Worm (Caenorhabditis elegans) whole organism, L1 larva: Measurements from ENCODE around the gene Y94H6A.7.

Experiments used
- C34B4.2 ChIP-seq: sonication (generic microtip); optimal IDR thresholded peaks from 2 replicates; lab custom pipeline; 2017; ENCODE audit warnings: mild to moderate bottlenecking, missing genetic modification characterization, missing compliant biosample characterization
- aha-1 ChIP-seq: fragments of 150-350 bp; optimal IDR thresholded peaks from 2 replicates; lab custom pipeline; 2014; ENCODE audit warnings: missing biosample characterization, missing genetic modification characterization
- aly-2 ChIP-seq: fragments of 150-350 bp; optimal IDR thresholded peaks from 2 replicates; lab custom pipeline; 2014; ENCODE audit warnings: missing biosample characterization, missing genetic modification characterization
- ceh-63 ChIP-seq: fragments of 200-800 bp; sonication (Bioruptor generic); optimal IDR thresholded peaks from 2 replicates; lab custom pipeline; 2018; ENCODE audit warnings: mild to moderate bottlenecking, missing genetic modification characterization, missing compliant biosample characterization
- ceh-82 ChIP-seq, 3 experiments: fragments of 150-350 bp in 1 of 3; sonication (generic microtip) in 2 of 3; optimal IDR thresholded peaks; 2 replicates each; lab custom pipeline; 2014 to 2017; ENCODE audit warnings: missing biosample characterization in 3 of 3, missing genetic modification characterization in 3 of 3
- ceh-88 ChIP-seq: fragments of 200-800 bp; sonication (Bioruptor generic); IDR thresholded peaks from 2 replicates; pipeline ENCODE4 v1.3.6; 2022; ENCODE audit warnings: missing genetic modification characterization, missing compliant biosample characterization
- ceh-90 ChIP-seq: sonication (generic microtip); optimal IDR thresholded peaks from 2 replicates; lab custom pipeline; 2016; ENCODE audit warnings: missing genetic modification characterization, missing compliant biosample characterization
- ces-1 ChIP-seq: fragments of 150-350 bp; optimal IDR thresholded peaks from 2 replicates; lab custom pipeline; 2014; ENCODE audit warnings: missing biosample characterization, missing genetic modification reagents, missing genetic modification characterization
- dpl-1 ChIP-seq, 3 experiments: fragments of 150-350 bp in 2 of 3; sonication (generic microtip) in 1 of 3; optimal IDR thresholded peaks; 2 replicates each; lab custom pipeline; 2014 to 2017; ENCODE audit warnings: missing biosample characterization in 3 of 3, missing genetic modification characterization in 3 of 3, missing genetic modification reagents in 3 of 3
- efl-1 ChIP-seq, 4 experiments: fragments of 150-350 bp; optimal IDR thresholded peaks in 3 of 4; peaks in 1 of 4; 1 replicate in 1 of 4; 2 replicates in 3 of 4; lab custom pipeline; 2014; ENCODE audit warnings: missing biosample characterization in 2 of 4, missing genetic modification characterization in 2 of 4, missing genetic modification reagents in 2 of 4
- efl-3 ChIP-seq: fragments of 200-800 bp; sonication (Bioruptor generic); optimal IDR thresholded peaks from 2 replicates; lab custom pipeline; 2018; ENCODE audit warnings: mild to moderate bottlenecking, missing genetic modification characterization, missing compliant biosample characterization
- egl-27 ChIP-seq, 2 experiments: fragments of 150-350 bp in 1 of 2; sonication (generic microtip); optimal IDR thresholded peaks; 3 replicates each; lab custom pipeline; 2017 to 2018; ENCODE audit warnings: missing biosample characterization in 2 of 2, missing genetic modification characterization in 2 of 2, missing genetic modification reagents in 2 of 2
- elt-2 ChIP-seq: sonication (generic microtip); optimal IDR thresholded peaks from 2 replicates; lab custom pipeline; 2016; ENCODE audit warnings: missing genetic modification characterization, mild to moderate bottlenecking, inconsistent platforms, missing compliant biosample characterization, missing genetic modification reagents
- fkh-8 ChIP-seq: sonication (generic microtip); optimal IDR thresholded peaks from 2 replicates; lab custom pipeline; 2016; ENCODE audit warnings: mild to moderate bottlenecking, missing genetic modification characterization, missing compliant biosample characterization
- fos-1 ChIP-seq: fragments of 150-350 bp; optimal IDR thresholded peaks from 2 replicates; lab custom pipeline; 2014; ENCODE audit warnings: missing biosample characterization, missing genetic modification characterization
- irx-1 ChIP-seq: sonication (generic microtip); optimal IDR thresholded peaks from 2 replicates; lab custom pipeline; 2016; ENCODE audit warnings: missing genetic modification characterization, missing compliant biosample characterization
- lin-14 ChIP-seq: fragments of 200-800 bp; sonication (Bioruptor generic); optimal IDR thresholded peaks from 2 replicates; lab custom pipeline; 2018; ENCODE audit warnings: mild to moderate bottlenecking, missing genetic modification characterization, moderate library complexity, missing compliant biosample characterization
- lin-15B ChIP-seq: fragments of 150-350 bp; sonication (generic microtip); optimal IDR thresholded peaks from 3 replicates; lab custom pipeline; 2014; ENCODE audit warnings: missing biosample characterization, missing genetic modification characterization
- lin-35 ChIP-seq, 2 experiments: fragments of 150-350 bp; optimal IDR thresholded peaks; 2 replicates each; lab custom pipeline; 2014; ENCODE audit warnings: missing biosample characterization in 2 of 2, missing genetic modification characterization in 2 of 2, missing genetic modification reagents in 2 of 2
- lsy-2 ChIP-seq, 2 experiments: fragments of 150-350 bp; optimal IDR thresholded peaks; 2 replicates each; lab custom pipeline; 2014; ENCODE audit warnings: missing biosample characterization in 2 of 2, missing genetic modification characterization in 2 of 2
- nhr-71 ChIP-seq: sonication (generic microtip); optimal IDR thresholded peaks from 2 replicates; lab custom pipeline; 2016; ENCODE audit warnings: mild to moderate bottlenecking, missing genetic modification characterization, moderate library complexity, missing compliant biosample characterization
- nhr-85 ChIP-seq: sonication (generic microtip); peaks from one replicate; lab custom pipeline; 2016; ENCODE audit warnings: missing genetic modification characterization, inconsistent platforms, missing compliant biosample characterization
- skn-1 ChIP-seq: fragments of 150-350 bp; optimal IDR thresholded peaks from 2 replicates; lab custom pipeline; 2014; ENCODE audit warnings: missing biosample characterization, missing genetic modification characterization
- swsn-7 ChIP-seq: sonication (generic microtip); optimal IDR thresholded peaks from 2 replicates; lab custom pipeline; 2016; ENCODE audit warnings: missing genetic modification characterization, missing compliant biosample characterization
- tbx-2 ChIP-seq: sonication (generic microtip); optimal IDR thresholded peaks from 2 replicates; lab custom pipeline; 2016; ENCODE audit warnings: missing genetic modification characterization, missing compliant biosample characterization
- tlp-1 ChIP-seq: fragments of 150-350 bp; optimal IDR thresholded peaks from 2 replicates; lab custom pipeline; 2014; ENCODE audit warnings: missing biosample characterization, missing genetic modification characterization
- unc-86 ChIP-seq: sonication (generic microtip); optimal IDR thresholded peaks from 2 replicates; lab custom pipeline; 2016; ENCODE audit warnings: missing genetic modification characterization, missing compliant biosample characterization
- vab-15 ChIP-seq: sonication (generic microtip); optimal IDR thresholded peaks from 2 replicates; lab custom pipeline; 2017; ENCODE audit warnings: missing genotype, mild to moderate bottlenecking, missing genetic modification characterization, missing compliant biosample characterization
- xbp-1 ChIP-seq: sonication (generic microtip); optimal IDR thresholded peaks from 2 replicates; lab custom pipeline; 2016; ENCODE audit warnings: missing genetic modification characterization, missing compliant biosample characterization

Y94H6A.7 gene

DNA sequence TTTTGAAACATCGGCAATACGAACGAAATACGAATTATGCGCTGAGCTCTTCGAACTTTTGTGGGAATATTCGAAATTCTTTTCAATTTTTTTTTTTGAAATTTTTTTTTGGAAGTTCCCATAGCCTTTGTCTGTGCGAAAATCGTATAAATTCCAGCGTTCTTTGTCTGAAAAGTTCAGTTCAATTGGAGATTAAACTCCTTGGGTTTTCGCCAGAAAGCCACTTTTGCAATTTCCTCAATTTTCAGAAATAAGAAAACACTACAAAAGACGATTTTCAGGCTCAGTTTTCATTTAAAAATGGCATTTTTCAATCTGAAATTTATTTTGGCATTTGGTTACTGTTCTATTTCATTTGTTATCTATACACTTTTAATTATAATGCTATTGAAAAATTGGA, 42.8 kb upstream of the Y94H6A.7 start, which contains the start of gene Y54G2A.38:
TSS of gene Y54G2A.38 (plus strand) at position 301 of the 400 bp plus-strand sequence.
- TF ChIP-seq fos-1: no peak
- TF ChIP-seq irx-1 (tag; lab: Kevin White, UChicago): no peak

DNA sequence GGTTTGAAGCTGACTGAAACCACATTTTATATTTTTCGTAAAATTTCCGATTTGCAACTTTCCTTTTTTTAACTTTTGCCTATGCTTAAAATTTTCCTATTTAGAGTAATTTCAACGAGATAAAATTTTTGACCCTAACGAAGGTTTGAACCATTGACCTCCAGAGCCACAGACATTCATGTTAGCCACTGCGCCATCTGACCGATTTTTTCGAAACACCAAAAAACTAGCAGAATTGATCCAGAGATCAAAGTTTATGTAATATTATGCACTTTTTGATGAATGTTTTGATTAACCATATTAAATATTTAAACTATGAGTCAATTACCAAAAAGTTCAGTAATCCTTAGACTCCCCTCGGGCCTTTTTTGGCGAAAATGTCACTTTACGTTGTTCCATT, 41.7 kb upstream of the Y94H6A.7 start:
- no peak for TF ChIP-seq unc-86 (tag; lab: Kevin White, UChicago)
- no peak for TF ChIP-seq lin-15B (tag; lab: Kevin White, UChicago)
- TF ChIP-seq ceh-90 (tag; lab: Kevin White, UChicago): no peak
- no peak for TF ChIP-seq C34B4.2 (tag; lab: Kevin White, UChicago)
- TF ChIP-seq efl-3 (GFP tag; lab: Kevin White, UChicago): no peak
- TF ChIP-seq xbp-1 (tag; lab: Kevin White, UChicago): no peak
- TF ChIP-seq ceh-82 (tag; optimal IDR thresholded peaks at IDR 0.05; lab: Kevin White, UChicago): no peak

DNA sequence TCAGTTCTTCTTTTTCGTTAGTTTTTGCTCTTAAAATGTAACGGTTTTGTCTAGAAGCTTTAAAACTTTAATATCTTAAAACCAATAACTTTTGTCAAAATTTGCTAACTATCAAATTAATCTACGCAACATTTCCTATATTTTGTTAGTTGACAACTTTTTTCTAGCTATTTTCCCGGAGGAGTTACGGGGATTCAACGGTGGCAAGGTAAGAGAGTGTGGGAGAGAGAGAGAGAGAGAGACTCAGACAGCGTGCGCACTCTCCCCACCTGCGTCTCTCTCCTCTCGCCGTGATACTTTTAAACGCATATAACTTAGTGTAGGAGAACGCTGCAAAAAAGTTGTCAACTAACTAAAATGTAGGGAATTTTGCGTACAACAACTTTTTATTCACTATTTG, 37.2 kb upstream of the Y94H6A.7 start:
- TF ChIP-seq efl-1 (optimal IDR thresholded peaks at IDR 0.05; lab: Kevin White, UChicago) (no peak), efl-1 (GFP tag; optimal IDR thresholded peaks at IDR 0.05 in 1 of 2; lab: Kevin White, UChicago) (peak in 1 of 2 experiments; percentile 91), tlp-1 (no peak)

DNA sequence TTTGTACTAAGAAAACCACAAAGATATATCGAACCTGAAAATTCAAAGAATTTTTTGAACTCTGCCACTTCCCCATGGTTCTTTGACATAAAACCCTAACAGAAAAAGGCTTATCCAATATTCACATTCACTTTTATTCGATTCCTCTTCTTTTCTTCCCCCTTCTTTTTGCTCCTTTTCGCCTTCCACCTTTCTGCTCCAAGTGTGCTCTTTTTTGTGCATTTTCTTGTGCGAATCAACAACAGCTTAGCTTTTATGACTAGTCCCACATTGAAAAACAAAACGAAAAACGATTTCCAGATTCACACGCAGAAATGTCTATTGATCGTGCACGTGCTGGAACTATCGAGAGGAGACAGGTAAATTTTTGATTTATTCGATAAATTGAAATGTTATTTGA, 35.2 kb upstream of the Y94H6A.7 start, which contains the start of gene Y54G2A.41:
TSS of gene Y54G2A.41 (plus strand) at position 301 of the 400 bp plus-strand sequence.
- TF ChIP-seq ceh-63 (GFP tag; lab: Kevin White, UChicago) (no peak), efl-1 (optimal IDR thresholded peaks at IDR 0.05; lab: Kevin White, UChicago) (no peak), efl-1 (GFP tag; optimal IDR thresholded peaks at IDR 0.05 in 1 of 2; lab: Kevin White, UChicago) (peak in 1 of 2 experiments; percentile 78)

DNA sequence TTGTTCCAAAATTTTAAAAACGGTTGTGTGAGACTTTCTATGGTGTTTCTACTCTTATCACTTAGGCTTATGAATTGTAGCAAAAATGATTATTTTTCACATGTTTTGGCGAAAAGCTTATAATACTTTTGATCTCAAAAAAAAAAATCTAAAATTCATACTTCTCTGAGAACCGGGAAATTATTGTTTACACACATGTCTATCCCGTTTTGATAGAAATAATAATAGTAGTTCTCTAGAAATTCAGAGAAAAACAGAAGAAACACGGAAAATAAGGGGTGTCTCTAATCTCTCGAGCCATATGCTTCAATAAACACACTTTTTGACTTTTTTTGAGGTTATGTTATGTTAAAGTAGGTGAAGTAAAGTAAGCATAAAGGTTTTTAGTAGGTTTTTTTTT, 34.2 kb upstream of the Y94H6A.7 start:
- TF ChIP-seq aly-2 (tag; lab: Kevin White, UChicago) (no peak), ceh-88 (GFP tag; lab: Robert Waterston, UW) (no peak), elt-2 (no peak), efl-1 (optimal IDR thresholded peaks at IDR 0.05; lab: Kevin White, UChicago) (no peak), efl-1 (GFP tag; optimal IDR thresholded peaks at IDR 0.05 in 1 of 2; lab: Kevin White, UChicago) (no peak), tbx-2 (tag; lab: Kevin White, UChicago) (no peak), ceh-90 (tag; lab: Kevin White, UChicago) (no peak), egl-27 (tag; optimal IDR thresholded peaks at IDR 0.05; lab: Kevin White, UChicago) (no peak), aha-1 (no peak), fkh-8 (peak; percentile 50), swsn-7 (tag; lab: Kevin White, UChicago) (no peak), skn-1 (tag; lab: Kevin White, UChicago) (no peak), nhr-71 (tag; lab: Kevin White, UChicago) (peak; percentile 21)
- TF ChIP-seq, all 84 proteins: peak for 2

DNA sequence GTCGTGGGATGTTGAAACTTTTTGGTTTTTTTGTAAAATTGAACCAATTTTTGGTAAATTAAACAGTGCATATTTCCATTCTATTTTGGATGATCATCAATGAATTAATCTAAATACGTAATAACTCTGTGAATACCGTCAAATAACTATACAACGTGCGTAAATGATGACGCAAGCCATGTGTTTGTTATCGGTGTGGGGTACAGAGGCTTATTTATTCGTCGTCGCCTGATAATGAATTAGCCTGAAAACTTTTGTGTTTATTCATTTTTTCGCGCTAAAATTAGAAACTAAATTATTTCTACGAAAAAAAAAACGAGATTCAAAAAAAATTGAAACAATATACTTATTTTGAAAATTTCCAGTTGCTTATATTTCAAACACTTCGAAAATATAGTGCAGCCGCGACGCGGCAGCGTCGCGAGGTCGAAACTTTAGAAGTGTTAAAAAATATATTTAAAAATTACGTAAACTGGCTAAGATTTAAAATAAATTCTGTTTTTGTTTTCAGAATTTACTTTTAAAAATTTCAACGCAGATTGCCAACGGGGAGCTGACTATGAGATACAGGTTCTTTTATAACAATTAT, 32.6 kb upstream of the Y94H6A.7 start:
- TF ChIP-seq vab-15 (tag; lab: Kevin White, UChicago) (no peak), ceh-63 (GFP tag; lab: Kevin White, UChicago) (no peak), lin-35 (GFP tag; optimal IDR thresholded peaks at IDR 0.05; lab: Kevin White, UChicago) (peak in 1 of 2 experiments; percentile 10), dpl-1 (GFP tag; optimal IDR thresholded peaks at IDR 0.05; lab: Kevin White, UChicago) (no peak), nhr-85 (tag; lab: Kevin White, UChicago) (peak; percentile 32)

DNA sequence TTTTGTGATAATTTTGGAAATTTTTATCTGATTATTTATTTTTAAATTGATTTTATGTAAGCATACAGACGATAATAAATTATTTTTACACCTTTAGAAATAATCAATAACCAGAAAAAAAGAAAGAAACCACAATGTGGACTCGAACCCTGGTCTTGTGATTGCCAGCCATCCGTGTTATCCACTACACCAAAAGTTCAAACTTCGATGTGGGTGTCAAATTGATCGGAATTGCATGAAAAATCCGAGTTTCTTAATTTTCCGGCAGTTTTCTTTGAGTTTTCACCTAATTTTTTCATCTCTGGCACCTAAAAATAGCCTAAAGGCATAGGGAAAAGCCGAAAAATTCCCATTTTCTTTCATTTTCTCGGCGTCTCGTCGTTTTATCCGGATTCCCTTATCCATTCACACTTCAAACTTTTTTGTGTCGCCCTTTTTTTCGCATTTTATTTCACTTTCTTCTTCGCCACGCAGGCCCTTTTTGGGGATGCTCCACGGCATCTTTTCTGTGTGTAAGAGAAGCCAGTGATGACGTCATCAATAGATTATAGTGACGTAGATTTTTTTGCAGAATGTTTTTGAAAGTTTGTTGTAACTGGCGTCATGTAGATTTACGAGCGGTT, 31.1 kb upstream of the Y94H6A.7 start:
- TF ChIP-seq lin-15B (tag; lab: Kevin White, UChicago) (no peak), xbp-1 (tag; lab: Kevin White, UChicago) (peak; percentile 20), fkh-8 (peak; percentile 11), lsy-2 (tag; optimal IDR thresholded peaks at IDR 0.05; lab: Kevin White, UChicago) (no peak), ces-1 (GFP tag; lab: Kevin White, UChicago) (no peak), lin-14 (peak; percentile 69)
- TF ChIP-seq, all 84 proteins: peak for 3
